Worm (Caenorhabditis elegans) whole organism, L1 larva: Measurements from ENCODE around the gene sru-25.

ENCODE experiments used
- C04F5.9 ChIP-seq: sonication (generic microtip); optimal IDR thresholded peaks from 2 replicates; lab custom pipeline; 2016; ENCODE audit warnings: missing genetic modification characterization, missing compliant biosample characterization
- F16B12.6 ChIP-seq: fragments of 150-350 bp; optimal IDR thresholded peaks from 2 replicates; lab custom pipeline; 2014; ENCODE audit warnings: missing biosample characterization, missing genetic modification characterization
- Y116A8C.19 ChIP-seq: sonication (generic microtip); optimal IDR thresholded peaks from 2 replicates; lab custom pipeline; 2016; ENCODE audit warnings: missing compliant biosample characterization, missing genetic modification characterization, borderline replicate concordance
- alr-1 ChIP-seq: fragments of 200-800 bp; sonication (Bioruptor generic); optimal IDR thresholded peaks from 2 replicates; lab custom pipeline; 2018; ENCODE audit warnings: borderline replicate concordance, mild to moderate bottlenecking, missing genetic modification characterization, missing compliant biosample characterization
- ama-1 ChIP-seq: fragments of 150-350 bp; optimal IDR thresholded peaks from 2 replicates; lab custom pipeline; 2014
- blmp-1 ChIP-seq: fragments of 150-350 bp; optimal IDR thresholded peaks from 2 replicates; lab custom pipeline; 2014; ENCODE audit warnings: missing biosample characterization, missing genetic modification characterization
- ceh-8 ChIP-seq: fragments of 200-800 bp; sonication (Bioruptor generic); optimal IDR thresholded peaks from 2 replicates; lab custom pipeline; 2018; ENCODE audit warnings: mild to moderate bottlenecking, missing genetic modification characterization, moderate library complexity, missing compliant biosample characterization
- ceh-88 ChIP-seq: fragments of 200-800 bp; sonication (Bioruptor generic); IDR thresholded peaks from 2 replicates; pipeline ENCODE4 v1.3.6; 2022; ENCODE audit warnings: missing genetic modification characterization, missing compliant biosample characterization
- ceh-90 ChIP-seq: sonication (generic microtip); optimal IDR thresholded peaks from 2 replicates; lab custom pipeline; 2016; ENCODE audit warnings: missing genetic modification characterization, missing compliant biosample characterization
- dpl-1 ChIP-seq, 3 experiments: fragments of 150-350 bp in 2 of 3; sonication (generic microtip) in 1 of 3; optimal IDR thresholded peaks; 2 replicates each; lab custom pipeline; 2014 to 2017; ENCODE audit warnings: missing biosample characterization in 3 of 3, missing genetic modification characterization in 3 of 3, missing genetic modification reagents in 3 of 3
- egl-13 ChIP-seq: sonication (generic microtip); optimal IDR thresholded peaks from 2 replicates; lab custom pipeline; 2016; ENCODE audit warnings: missing genotype, missing genetic modification reagents, missing genetic modification characterization, missing compliant biosample characterization
- egl-27 ChIP-seq, 2 experiments: fragments of 150-350 bp in 1 of 2; sonication (generic microtip); optimal IDR thresholded peaks; 3 replicates each; lab custom pipeline; 2017 to 2018; ENCODE audit warnings: missing biosample characterization in 2 of 2, missing genetic modification characterization in 2 of 2, missing genetic modification reagents in 2 of 2
- elt-2 ChIP-seq: sonication (generic microtip); optimal IDR thresholded peaks from 2 replicates; lab custom pipeline; 2016; ENCODE audit warnings: missing genetic modification characterization, mild to moderate bottlenecking, inconsistent platforms, missing compliant biosample characterization, missing genetic modification reagents
- elt-3 ChIP-seq, 6 experiments: fragments of 150-350 bp in 1 of 6; sonication (generic microtip); optimal IDR thresholded peaks; 2 replicates each; lab custom pipeline; 2017 to 2018; ENCODE audit warnings: missing biosample characterization in 6 of 6, missing genetic modification characterization in 6 of 6, inconsistent platforms in 1 of 6
- ets-5 ChIP-seq: fragments of 200-800 bp; sonication (Bioruptor generic); IDR thresholded peaks from 2 replicates; pipeline ENCODE4 v1.3.6; 2022; ENCODE audit warnings: missing genetic modification characterization, missing compliant biosample characterization
- hlh-17 ChIP-seq: fragments of 200-800 bp; sonication (Bioruptor generic); optimal IDR thresholded peaks from 2 replicates; lab custom pipeline; 2018; ENCODE audit warnings: missing genetic modification characterization, mild to moderate bottlenecking, missing compliant biosample characterization, moderate library complexity, borderline replicate concordance
- hlh-4 ChIP-seq: sonication (generic microtip); optimal IDR thresholded peaks from 2 replicates; lab custom pipeline; 2016; ENCODE audit warnings: mild to moderate bottlenecking, missing genetic modification characterization, missing compliant biosample characterization
- lin-13 ChIP-seq: fragments of 150-350 bp; optimal IDR thresholded peaks from 2 replicates; lab custom pipeline; 2014; ENCODE audit warnings: missing biosample characterization, missing genetic modification reagents, missing genetic modification characterization
- lin-14 ChIP-seq: fragments of 200-800 bp; sonication (Bioruptor generic); optimal IDR thresholded peaks from 2 replicates; lab custom pipeline; 2018; ENCODE audit warnings: mild to moderate bottlenecking, missing genetic modification characterization, moderate library complexity, missing compliant biosample characterization
- lin-15B ChIP-seq: fragments of 150-350 bp; sonication (generic microtip); optimal IDR thresholded peaks from 3 replicates; lab custom pipeline; 2014; ENCODE audit warnings: missing biosample characterization, missing genetic modification characterization
- lin-35 ChIP-seq, 2 experiments: fragments of 150-350 bp; optimal IDR thresholded peaks; 2 replicates each; lab custom pipeline; 2014; ENCODE audit warnings: missing biosample characterization in 2 of 2, missing genetic modification characterization in 2 of 2, missing genetic modification reagents in 2 of 2
- lir-3 ChIP-seq: sonication (generic microtip); optimal IDR thresholded peaks from 2 replicates; lab custom pipeline; 2016; ENCODE audit warnings: mild to moderate bottlenecking, missing genetic modification characterization, moderate library complexity, missing compliant biosample characterization; ENCODE audit not compliant: poor library complexity
- lsy-2 ChIP-seq, 2 experiments: fragments of 150-350 bp; optimal IDR thresholded peaks; 2 replicates each; lab custom pipeline; 2014; ENCODE audit warnings: missing biosample characterization in 2 of 2, missing genetic modification characterization in 2 of 2
- mef-2 ChIP-seq: fragments of 150-350 bp; optimal IDR thresholded peaks from 2 replicates; lab custom pipeline; 2014; ENCODE audit warnings: missing biosample characterization, missing genetic modification characterization
- mep-1 ChIP-seq: fragments of 150-350 bp; optimal IDR thresholded peaks from 2 replicates; lab custom pipeline; 2014; ENCODE audit warnings: missing biosample characterization, missing genetic modification characterization
- nhr-12 ChIP-seq: sonication (generic microtip); optimal IDR thresholded peaks from 2 replicates; lab custom pipeline; 2017; ENCODE audit warnings: missing biosample characterization, missing genetic modification characterization
- nhr-20 ChIP-seq: sonication (generic microtip); optimal IDR thresholded peaks from 2 replicates; lab custom pipeline; 2016; ENCODE audit warnings: mild to moderate bottlenecking, missing genetic modification characterization, missing compliant biosample characterization
- nhr-71 ChIP-seq: sonication (generic microtip); optimal IDR thresholded peaks from 2 replicates; lab custom pipeline; 2016; ENCODE audit warnings: mild to moderate bottlenecking, missing genetic modification characterization, moderate library complexity, missing compliant biosample characterization
- nhr-84 ChIP-seq: sonication (generic microtip); optimal IDR thresholded peaks from 2 replicates; lab custom pipeline; 2017; ENCODE audit warnings: missing biosample characterization, missing genetic modification characterization
- nhr-85 ChIP-seq: sonication (generic microtip); peaks from one replicate; lab custom pipeline; 2016; ENCODE audit warnings: missing genetic modification characterization, inconsistent platforms, missing compliant biosample characterization
- pag-3 ChIP-seq: sonication (generic microtip); optimal IDR thresholded peaks from 2 replicates; lab custom pipeline; 2017; ENCODE audit warnings: missing genetic modification characterization, mild to moderate bottlenecking, missing compliant biosample characterization, antibody characterized with exemption, borderline replicate concordance; ENCODE audit not compliant: insufficient read depth
- pax-3 ChIP-seq: fragments of 200-800 bp; sonication (Bioruptor generic); optimal IDR thresholded peaks from 2 replicates; lab custom pipeline; 2018; ENCODE audit warnings: mild to moderate bottlenecking, missing genetic modification characterization, moderate library complexity, missing compliant biosample characterization
- pqm-1 ChIP-seq: sonication (generic microtip); optimal IDR thresholded peaks from 3 replicates; lab custom pipeline; 2017; ENCODE audit warnings: missing biosample characterization, missing genetic modification characterization
- skn-1 ChIP-seq: fragments of 150-350 bp; optimal IDR thresholded peaks from 2 replicates; lab custom pipeline; 2014; ENCODE audit warnings: missing biosample characterization, missing genetic modification characterization
- sup-37 ChIP-seq: fragments of 200-800 bp; sonication (Bioruptor generic); optimal IDR thresholded peaks from 2 replicates; lab custom pipeline; 2018; ENCODE audit warnings: mild to moderate bottlenecking, missing genetic modification characterization, missing compliant biosample characterization
- tbx-2 ChIP-seq: sonication (generic microtip); optimal IDR thresholded peaks from 2 replicates; lab custom pipeline; 2016; ENCODE audit warnings: missing genetic modification characterization, missing compliant biosample characterization
- unc-86 ChIP-seq: sonication (generic microtip); optimal IDR thresholded peaks from 2 replicates; lab custom pipeline; 2016; ENCODE audit warnings: missing genetic modification characterization, missing compliant biosample characterization
- xbp-1 ChIP-seq: sonication (generic microtip); optimal IDR thresholded peaks from 2 replicates; lab custom pipeline; 2016; ENCODE audit warnings: missing genetic modification characterization, missing compliant biosample characterization
- zag-1 ChIP-seq: fragments of 150-350 bp; optimal IDR thresholded peaks from 2 replicates; lab custom pipeline; 2014; ENCODE audit warnings: missing biosample characterization, missing genetic modification characterization

sru-25 gene

ce11 chrV:664337-664847 lies 9.7 kb downstream of the sru-25 start, which contains the start of the genes F31F4.11 and srh-266:
Gene F31F4.11 (minus strand): TSS chrV:664437.
Gene srh-266 (plus strand): TSS chrV:664797.
- TF ChIP-seq hlh-4 (tag; lab: Kevin White, UChicago) (peak; percentile 14), nhr-85 (tag; lab: Kevin White, UChicago) (no peak)

ce11 chrV:660210-660609 lies 13.9 kb downstream of the sru-25 start, which contains the start of gene F31F4.17:
Gene F31F4.17 (minus strand): TSS chrV:660310.
- TF ChIP-seq unc-86 (no peak), Y116A8C.19 (tag; lab: Kevin White, UChicago) (no peak), tbx-2 (tag; lab: Kevin White, UChicago) (no peak), ceh-90 (tag; lab: Kevin White, UChicago) (no peak), egl-13 (tag; lab: Kevin White, UChicago) (no peak), mef-2 (no peak), nhr-71 (tag; lab: Kevin White, UChicago) (no peak), mep-1 (tag; lab: Kevin White, UChicago) (no peak), lsy-2 (tag; optimal IDR thresholded peaks at IDR 0.05; lab: Kevin White, UChicago) (no peak), sup-37 (no peak), elt-2 (tag; lab: Kevin White, UChicago) (no peak), pax-3 (tag; lab: Kevin White, UChicago) (no peak), lir-3 (tag; lab: Kevin White, UChicago) (no peak), pqm-1 (no peak), lin-13 (GFP tag; lab: Kevin White, UChicago) (no peak)

- TF ChIP-seq pag-3 (tag; lab: Kevin White, UChicago): no peak
- TF ChIP-seq dpl-1 (GFP tag; optimal IDR thresholded peaks at IDR 0.05; lab: Kevin White, UChicago): no peak
- TF ChIP-seq xbp-1 (tag; lab: Kevin White, UChicago): no peak
- no peak for TF ChIP-seq hlh-4 (tag; lab: Kevin White, UChicago)
- no peak for TF ChIP-seq pax-3 (tag; lab: Kevin White, UChicago)
- no peak for TF ChIP-seq mep-1 (tag; lab: Kevin White, UChicago)
- no peak for TF ChIP-seq lin-15B
- no peak for TF ChIP-seq ets-5 (GFP tag; lab: Robert Waterston, UW)
- no peak for TF ChIP-seq unc-86
Measured at ce11 chrV:657678-658077, 16.4 kb downstream of the sru-25 start, which contains the start of gene srh-246. Gene srh-246 (minus strand): TSS chrV:657778.

ce11 chrV:655823-656222 lies 18.3 kb downstream of the sru-25 start, which contains the start of gene srh-245:
Gene srh-245 (minus strand): TSS chrV:655923.
- TF ChIP-seq zag-1 (tag; lab: Kevin White, UChicago): no peak
- TF ChIP-seq ama-1: no peak

ce11 chrV:654402-654801 lies 19.7 kb downstream of the sru-25 start, which contains the start of gene srj-6:
Gene srj-6 (minus strand): TSS chrV:654502.
- TF ChIP-seq lin-14 (GFP tag; lab: Kevin White, UChicago): no peak
- TF ChIP-seq ceh-8: no peak
- no peak for TF ChIP-seq elt-3 (tag; optimal IDR thresholded peaks at IDR 0.05; lab: Kevin White, UChicago)
- TF ChIP-seq egl-27 (tag; optimal IDR thresholded peaks at IDR 0.05; lab: Kevin White, UChicago): no peak
- no peak for TF ChIP-seq nhr-12 (tag; lab: Kevin White, UChicago)
- no peak for TF ChIP-seq elt-2 (tag; lab: Kevin White, UChicago)
- no peak for TF ChIP-seq ceh-88 (GFP tag; lab: Robert Waterston, UW)
- TF ChIP-seq skn-1 (tag; lab: Kevin White, UChicago): no peak
- TF ChIP-seq lin-13 (GFP tag; lab: Kevin White, UChicago): no peak
- TF ChIP-seq ceh-90 (tag; lab: Kevin White, UChicago): no peak
- no peak for TF ChIP-seq C04F5.9 (tag; lab: Kevin White, UChicago)
- no peak for TF ChIP-seq F16B12.6 (tag; lab: Kevin White, UChicago)
- TF ChIP-seq nhr-84 (tag; lab: Kevin White, UChicago): no peak
- no peak for TF ChIP-seq sup-37
- TF ChIP-seq lin-35 (GFP tag; optimal IDR thresholded peaks at IDR 0.05; lab: Kevin White, UChicago): no peak
- TF ChIP-seq mef-2: no peak
- TF ChIP-seq nhr-20 (tag; lab: Kevin White, UChicago): no peak
- TF ChIP-seq hlh-17: no peak
- no peak for TF ChIP-seq blmp-1 (tag; lab: Kevin White, UChicago)
- TF ChIP-seq alr-1: no peak
